Worm (Caenorhabditis elegans) whole organism, L1 larva: ENCODE results near the gene Y119D3B.12.

Experiments used
- C04F5.9 ChIP-seq: sonication (generic microtip); optimal IDR thresholded peaks from 2 replicates; lab custom pipeline; 2016; ENCODE audit warnings: missing genetic modification characterization, missing compliant biosample characterization
- Y116A8C.19 ChIP-seq: sonication (generic microtip); optimal IDR thresholded peaks from 2 replicates; lab custom pipeline; 2016; ENCODE audit warnings: missing compliant biosample characterization, missing genetic modification characterization, borderline replicate concordance
- alr-1 ChIP-seq: fragments of 200-800 bp; sonication (Bioruptor generic); optimal IDR thresholded peaks from 2 replicates; lab custom pipeline; 2018; ENCODE audit warnings: borderline replicate concordance, mild to moderate bottlenecking, missing genetic modification characterization, missing compliant biosample characterization
- ama-1 ChIP-seq: fragments of 150-350 bp; optimal IDR thresholded peaks from 2 replicates; lab custom pipeline; 2014
- ceh-63 ChIP-seq: fragments of 200-800 bp; sonication (Bioruptor generic); optimal IDR thresholded peaks from 2 replicates; lab custom pipeline; 2018; ENCODE audit warnings: mild to moderate bottlenecking, missing genetic modification characterization, missing compliant biosample characterization
- ceh-8 ChIP-seq: fragments of 200-800 bp; sonication (Bioruptor generic); optimal IDR thresholded peaks from 2 replicates; lab custom pipeline; 2018; ENCODE audit warnings: mild to moderate bottlenecking, missing genetic modification characterization, moderate library complexity, missing compliant biosample characterization
- ceh-82 ChIP-seq, 3 experiments: fragments of 150-350 bp in 1 of 3; sonication (generic microtip) in 2 of 3; optimal IDR thresholded peaks; 2 replicates each; lab custom pipeline; 2014 to 2017; ENCODE audit warnings: missing biosample characterization in 3 of 3, missing genetic modification characterization in 3 of 3
- ces-1 ChIP-seq: fragments of 150-350 bp; optimal IDR thresholded peaks from 2 replicates; lab custom pipeline; 2014; ENCODE audit warnings: missing biosample characterization, missing genetic modification reagents, missing genetic modification characterization
- dpl-1 ChIP-seq, 3 experiments: fragments of 150-350 bp in 2 of 3; sonication (generic microtip) in 1 of 3; optimal IDR thresholded peaks; 2 replicates each; lab custom pipeline; 2014 to 2017; ENCODE audit warnings: missing biosample characterization in 3 of 3, missing genetic modification characterization in 3 of 3, missing genetic modification reagents in 3 of 3
- dsc-1 ChIP-seq: sonication (generic microtip); optimal IDR thresholded peaks from 2 replicates; lab custom pipeline; 2016; ENCODE audit warnings: mild to moderate bottlenecking, missing genetic modification characterization, missing compliant biosample characterization
- efl-1 ChIP-seq, 4 experiments: fragments of 150-350 bp; optimal IDR thresholded peaks in 3 of 4; peaks in 1 of 4; 1 replicate in 1 of 4; 2 replicates in 3 of 4; lab custom pipeline; 2014; ENCODE audit warnings: missing biosample characterization in 2 of 4, missing genetic modification characterization in 2 of 4, missing genetic modification reagents in 2 of 4
- efl-3 ChIP-seq: fragments of 200-800 bp; sonication (Bioruptor generic); optimal IDR thresholded peaks from 2 replicates; lab custom pipeline; 2018; ENCODE audit warnings: mild to moderate bottlenecking, missing genetic modification characterization, missing compliant biosample characterization
- egl-13 ChIP-seq: sonication (generic microtip); optimal IDR thresholded peaks from 2 replicates; lab custom pipeline; 2016; ENCODE audit warnings: missing genotype, missing genetic modification reagents, missing genetic modification characterization, missing compliant biosample characterization
- elt-2 ChIP-seq: sonication (generic microtip); optimal IDR thresholded peaks from 2 replicates; lab custom pipeline; 2016; ENCODE audit warnings: missing genetic modification characterization, mild to moderate bottlenecking, inconsistent platforms, missing compliant biosample characterization, missing genetic modification reagents
- ets-5 ChIP-seq: fragments of 200-800 bp; sonication (Bioruptor generic); IDR thresholded peaks from 2 replicates; pipeline ENCODE4 v1.3.6; 2022; ENCODE audit warnings: missing genetic modification characterization, missing compliant biosample characterization
- fkh-10 ChIP-seq: sonication (generic microtip); optimal IDR thresholded peaks from 2 replicates; lab custom pipeline; 2017; ENCODE audit warnings: missing biosample characterization, missing genetic modification reagents, missing genetic modification characterization
- hlh-17 ChIP-seq: fragments of 200-800 bp; sonication (Bioruptor generic); optimal IDR thresholded peaks from 2 replicates; lab custom pipeline; 2018; ENCODE audit warnings: missing genetic modification characterization, mild to moderate bottlenecking, missing compliant biosample characterization, moderate library complexity, borderline replicate concordance
- lin-14 ChIP-seq: fragments of 200-800 bp; sonication (Bioruptor generic); optimal IDR thresholded peaks from 2 replicates; lab custom pipeline; 2018; ENCODE audit warnings: mild to moderate bottlenecking, missing genetic modification characterization, moderate library complexity, missing compliant biosample characterization
- lin-35 ChIP-seq, 2 experiments: fragments of 150-350 bp; optimal IDR thresholded peaks; 2 replicates each; lab custom pipeline; 2014; ENCODE audit warnings: missing biosample characterization in 2 of 2, missing genetic modification characterization in 2 of 2, missing genetic modification reagents in 2 of 2
- lin-39 ChIP-seq: fragments of 150-350 bp; optimal IDR thresholded peaks from 2 replicates; lab custom pipeline; 2014; ENCODE audit warnings: missing biosample characterization, missing genetic modification reagents, missing genetic modification characterization
- nhr-11 ChIP-seq: fragments of 150-350 bp; optimal IDR thresholded peaks from 2 replicates; lab custom pipeline; 2014; ENCODE audit warnings: missing biosample characterization, missing genetic modification characterization
- nhr-20 ChIP-seq: sonication (generic microtip); optimal IDR thresholded peaks from 2 replicates; lab custom pipeline; 2016; ENCODE audit warnings: mild to moderate bottlenecking, missing genetic modification characterization, missing compliant biosample characterization
- nhr-237 ChIP-seq: fragments of 150-350 bp; optimal IDR thresholded peaks from 2 replicates; lab custom pipeline; 2014; ENCODE audit warnings: missing biosample characterization, missing genetic modification characterization
- nhr-47 ChIP-seq: sonication (generic microtip); optimal IDR thresholded peaks from 2 replicates; lab custom pipeline; 2016; ENCODE audit warnings: mild to moderate bottlenecking, missing genetic modification characterization, moderate library complexity, missing compliant biosample characterization
- pag-3 ChIP-seq: sonication (generic microtip); optimal IDR thresholded peaks from 2 replicates; lab custom pipeline; 2017; ENCODE audit warnings: missing genetic modification characterization, mild to moderate bottlenecking, missing compliant biosample characterization, antibody characterized with exemption, borderline replicate concordance; ENCODE audit not compliant: insufficient read depth
- pqm-1 ChIP-seq: sonication (generic microtip); optimal IDR thresholded peaks from 3 replicates; lab custom pipeline; 2017; ENCODE audit warnings: missing biosample characterization, missing genetic modification characterization
- snpc-4 ChIP-seq: fragments of 150-350 bp; optimal IDR thresholded peaks from 2 replicates; lab custom pipeline; 2014; ENCODE audit warnings: missing biosample characterization, missing genetic modification characterization
- snu-23 ChIP-seq: sonication (generic microtip); optimal IDR thresholded peaks from 2 replicates; lab custom pipeline; 2016; ENCODE audit warnings: missing genetic modification characterization, missing compliant biosample characterization
- swsn-7 ChIP-seq: sonication (generic microtip); optimal IDR thresholded peaks from 2 replicates; lab custom pipeline; 2016; ENCODE audit warnings: missing genetic modification characterization, missing compliant biosample characterization
- tbx-2 ChIP-seq: sonication (generic microtip); optimal IDR thresholded peaks from 2 replicates; lab custom pipeline; 2016; ENCODE audit warnings: missing genetic modification characterization, missing compliant biosample characterization
- tlp-1 ChIP-seq: fragments of 150-350 bp; optimal IDR thresholded peaks from 2 replicates; lab custom pipeline; 2014; ENCODE audit warnings: missing biosample characterization, missing genetic modification characterization
- unc-130 ChIP-seq: fragments of 150-350 bp; optimal IDR thresholded peaks from 2 replicates; lab custom pipeline; 2017; ENCODE audit warnings: missing biosample characterization, missing genetic modification characterization, inconsistent platforms
- unc-86 ChIP-seq: sonication (generic microtip); optimal IDR thresholded peaks from 2 replicates; lab custom pipeline; 2016; ENCODE audit warnings: missing genetic modification characterization, missing compliant biosample characterization
- zip-4 ChIP-seq: fragments of 200-800 bp; sonication (Bioruptor generic); optimal IDR thresholded peaks from 2 replicates; lab custom pipeline; 2018; ENCODE audit warnings: mild to moderate bottlenecking, missing genetic modification characterization, moderate library complexity, missing compliant biosample characterization

Gene Y119D3B.12

DNA sequence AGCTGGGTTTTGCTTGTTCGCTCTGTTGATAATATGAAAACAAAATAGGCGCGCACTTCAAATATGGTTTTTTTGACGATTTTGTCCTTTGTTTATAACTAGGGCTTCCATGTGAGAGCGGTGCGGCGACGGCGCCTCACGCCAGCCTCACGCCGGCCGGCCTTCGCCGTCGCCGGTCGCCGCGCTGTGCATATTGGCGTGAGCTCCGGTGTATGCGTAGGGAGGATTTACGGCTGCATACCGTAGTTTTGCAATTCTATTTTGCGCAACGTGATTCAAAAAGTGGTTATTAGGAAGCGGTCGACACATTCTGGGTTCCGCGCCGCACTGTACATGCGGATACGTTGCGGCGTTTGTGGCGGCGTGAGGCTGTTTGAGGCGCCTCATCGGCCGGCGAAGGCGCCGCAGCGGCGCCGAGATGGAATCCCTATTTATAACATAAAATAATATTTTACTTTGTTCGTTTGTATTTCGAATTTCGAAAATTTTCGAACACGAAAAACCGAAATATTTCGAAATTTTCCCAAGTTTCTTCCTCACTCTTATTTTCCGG is 11.9 kb downstream of the Y119D3B.12 start:
- TF ChIP-seq snu-23 (GFP tag; lab: Kevin White, UChicago): no peak
- no peak for TF ChIP-seq elt-2 (tag; lab: Kevin White, UChicago)
- TF ChIP-seq dpl-1 (GFP tag; optimal IDR thresholded peaks at IDR 0.05; lab: Kevin White, UChicago): no peak
- TF ChIP-seq unc-86 (tag; lab: Kevin White, UChicago): no peak
- TF ChIP-seq lin-14 (GFP tag; lab: Kevin White, UChicago): no peak
- no peak for TF ChIP-seq tlp-1 (tag; lab: Kevin White, UChicago)
- TF ChIP-seq lin-35 (GFP tag; optimal IDR thresholded peaks at IDR 0.05; lab: Kevin White, UChicago): no peak
- TF ChIP-seq swsn-7 (tag; lab: Kevin White, UChicago): no peak
- no peak for TF ChIP-seq ceh-63 (GFP tag; lab: Kevin White, UChicago)
- no peak for TF ChIP-seq nhr-47 (tag; lab: Kevin White, UChicago)
- TF ChIP-seq nhr-11 (tag; lab: Kevin White, UChicago): no peak
- no peak for TF ChIP-seq nhr-237 (tag; lab: Kevin White, UChicago)
- TF ChIP-seq zip-4: no peak
- TF ChIP-seq Y116A8C.19: no peak
- TF ChIP-seq snpc-4: no peak
- TF ChIP-seq egl-13 (tag; lab: Kevin White, UChicago): no peak
- no peak for TF ChIP-seq pag-3 (tag; lab: Kevin White, UChicago)
- TF ChIP-seq, all 84 proteins: peak for 0

DNA sequence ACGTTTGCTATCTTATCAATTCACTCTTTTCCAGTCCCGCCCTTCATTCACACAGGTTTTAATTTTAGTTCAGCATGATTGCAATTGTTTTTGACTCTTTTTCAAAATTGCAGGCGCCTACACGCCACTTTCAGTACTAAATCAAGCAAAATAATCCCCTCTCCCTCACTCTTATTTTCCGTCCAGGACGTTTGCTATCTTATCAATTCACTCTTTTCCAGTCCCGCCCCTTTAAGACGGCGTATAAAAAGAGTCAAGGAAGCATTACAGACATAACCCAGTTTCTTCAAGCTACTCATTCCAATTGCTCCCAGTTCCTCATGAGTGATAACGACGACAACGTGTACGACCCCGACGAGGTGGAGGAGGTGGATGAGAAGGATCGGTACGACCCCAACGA is 12.3 kb downstream of the Y119D3B.12 start, which contains the start of gene Y119D3B.21:
Gene Y119D3B.21 (plus strand): TSS at position 321 of the 400 bp plus-strand sequence.
- TF ChIP-seq nhr-11 (tag; lab: Kevin White, UChicago) (no peak), snu-23 (GFP tag; lab: Kevin White, UChicago) (no peak), ama-1 (lab: Kevin White, UChicago) (peak; percentile 31), dpl-1 (GFP tag; optimal IDR thresholded peaks at IDR 0.05; lab: Kevin White, UChicago) (no peak), fkh-10 (no peak), alr-1 (tag; lab: Kevin White, UChicago) (no peak), efl-1 (optimal IDR thresholded peaks at IDR 0.05; lab: Kevin White, UChicago) (no peak), efl-1 (GFP tag; optimal IDR thresholded peaks at IDR 0.05 in 1 of 2; lab: Kevin White, UChicago) (peak in 1 of 2 experiments; percentile 74), lin-35 (GFP tag; optimal IDR thresholded peaks at IDR 0.05; lab: Kevin White, UChicago) (peak in 1 of 2 experiments; percentile 31), efl-3 (GFP tag; lab: Kevin White, UChicago) (no peak), pag-3 (tag; lab: Kevin White, UChicago) (no peak), pqm-1 (tag; lab: Kevin White, UChicago) (no peak), dsc-1 (tag; lab: Kevin White, UChicago) (no peak), unc-86 (tag; lab: Kevin White, UChicago) (no peak), elt-2 (tag; lab: Kevin White, UChicago) (peak; percentile 87)
- TF ChIP-seq, all 84 proteins: peak for 4

DNA sequence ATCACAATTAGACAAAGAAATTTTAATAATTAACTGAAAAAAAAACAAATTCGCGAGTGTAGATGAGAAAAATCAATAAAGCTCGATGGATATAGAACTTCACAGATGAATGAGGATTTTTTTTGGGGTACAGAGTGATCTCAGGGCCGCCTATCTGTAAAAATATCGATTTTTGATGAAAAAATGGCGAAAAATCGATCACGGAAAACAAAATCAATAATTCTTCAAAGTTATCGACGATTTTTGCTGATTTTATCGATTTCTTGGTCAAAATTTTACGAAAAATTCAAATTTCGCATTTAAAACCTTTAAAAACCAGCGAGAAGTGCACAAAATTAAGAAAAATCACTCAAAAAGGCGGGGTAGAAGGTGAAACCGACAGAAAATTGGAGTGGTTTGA is 13.8 kb downstream of the Y119D3B.12 start:
- TF ChIP-seq lin-39 (tag; lab: Kevin White, UChicago) (no peak), C04F5.9 (tag; lab: Kevin White, UChicago) (no peak), tbx-2 (tag; lab: Kevin White, UChicago) (no peak), nhr-11 (tag; lab: Kevin White, UChicago) (no peak), hlh-17 (GFP tag; lab: Kevin White, UChicago) (no peak), ets-5 (GFP tag; lab: Robert Waterston, UW) (no peak), nhr-20 (tag; lab: Kevin White, UChicago) (no peak), fkh-10 (no peak), unc-86 (tag; lab: Kevin White, UChicago) (no peak), unc-130 (no peak), dsc-1 (tag; lab: Kevin White, UChicago) (no peak), ceh-82 (tag; optimal IDR thresholded peaks at IDR 0.05; lab: Kevin White, UChicago) (no peak), ama-1 (lab: Kevin White, UChicago) (no peak), ces-1 (GFP tag; lab: Kevin White, UChicago) (no peak), alr-1 (tag; lab: Kevin White, UChicago) (no peak), nhr-47 (tag; lab: Kevin White, UChicago) (no peak), efl-1 (optimal IDR thresholded peaks at IDR 0.05; lab: Kevin White, UChicago) (no peak), efl-1 (GFP tag; optimal IDR thresholded peaks at IDR 0.05 in 1 of 2; lab: Kevin White, UChicago) (no peak), ceh-8 (GFP tag; lab: Kevin White, UChicago) (no peak), lin-14 (GFP tag; lab: Kevin White, UChicago) (no peak), ceh-63 (GFP tag; lab: Kevin White, UChicago) (no peak)
